Worm (Caenorhabditis elegans) whole organism, L4/young adult: ENCODE results near the gene T20D3.5.

ENCODE experiments used
- W03F9.2 ChIP-seq: fragments of 150-350 bp; optimal IDR thresholded peaks from 2 replicates; lab custom pipeline; 2014; ENCODE audit warnings: missing biosample characterization, missing genetic modification characterization
- dao-5 ChIP-seq: sonication (generic microtip); optimal IDR thresholded peaks from 2 replicates; lab custom pipeline; 2016; ENCODE audit warnings: missing genotype, missing genetic modification characterization, moderate library complexity, missing compliant biosample characterization
- him-1 ChIP-seq: sonication (generic microtip); optimal IDR thresholded peaks from 2 replicates; lab custom pipeline; 2016; ENCODE audit warnings: missing genotype, missing genetic modification reagents, missing genetic modification characterization, missing compliant biosample characterization

- no peak for TF ChIP-seq him-1
- no peak for TF ChIP-seq dao-5
- TF ChIP-seq W03F9.2 (tag; lab: Kevin White, UChicago), result no peak
These were observed 25.8 kb upstream of the T20D3.5 start for ce11 chrIV:9310935-9311566.
